Fruit fly (Drosophila melanogaster): ENCODE measurements around the gene PTPMT1.
A peak's percentile ranks its signal among the peaks of the same experiment; 100 is the strongest.

- TF ChIP-seq CG14711 (tag; optimal IDR thresholded peaks at IDR 0.05) = no peak
- TF ChIP-seq cic (GFP tag; optimal IDR thresholded peaks at IDR 0.05) = no peak
- TF ChIP-seq CG12768 (GFP tag; optimal IDR thresholded peaks at IDR 0.05) = peak; percentile 32
- no peak for TF ChIP-seq pad (GFP tag; optimal IDR thresholded peaks at IDR 0.05)
- TF ChIP-seq Hr96 (GFP tag; optimal IDR thresholded peaks at IDR 0.05) = peak; percentile 30
- TF ChIP-seq CG7045 (GFP tag; optimal IDR thresholded peaks at IDR 0.05) = no peak
- no peak for TF ChIP-seq CG33017 (tag; optimal IDR thresholded peaks at IDR 0.05)
Measured at dm6 chr3R:23773610-23774364, 15.6 kb downstream of the PTPMT1 start, which contains the start of gene CG10208.

Measured in whole organism, adult.